Worm (Caenorhabditis elegans) whole organism, early embryonic: Measurements from ENCODE around the gene glb-1.

ENCODE experiments used
- F13C5.2 ChIP-seq: sonication (generic microtip); optimal IDR thresholded peaks from 2 replicates; lab custom pipeline; 2017; ENCODE audit warnings: mild to moderate bottlenecking, missing genetic modification characterization, inconsistent platforms, missing compliant biosample characterization
- ama-1 ChIP-seq: fragments of 150-350 bp; optimal IDR thresholded peaks from 2 replicates; lab custom pipeline; 2014
- flt-1 ChIP-seq: fragments of 200-800 bp; sonication (Bioruptor generic); IDR thresholded peaks from 2 replicates; pipeline ENCODE4 v1.3.6; 2022; ENCODE audit warnings: missing genetic modification characterization, missing compliant biosample characterization
- hmbx-1 ChIP-seq: sonication (generic microtip); optimal IDR thresholded peaks from 2 replicates; lab custom pipeline; 2016; ENCODE audit warnings: mild to moderate bottlenecking, missing genetic modification characterization, missing compliant biosample characterization
- tbx-11 ChIP-seq: fragments of 200-800 bp; sonication (Bioruptor generic); IDR thresholded peaks from 2 replicates; pipeline ENCODE4 v1.3.6; 2022; ENCODE audit warnings: missing genetic modification characterization, missing compliant biosample characterization

ce11 chrIII:8960664-8961063, 37.6 kb upstream of the glb-1 start, which contains the start of gene ZK643.6:
- TF ChIP-seq ama-1 (lab: Kevin White, UChicago): no peak
- no peak for TF ChIP-seq tbx-11
- no peak for TF ChIP-seq flt-1
- TF ChIP-seq hmbx-1 (tag; lab: Kevin White, UChicago): no peak
- no peak for TF ChIP-seq F13C5.2 (tag; lab: Kevin White, UChicago)
